Worm (Caenorhabditis elegans): ENCODE results near the gene ccf-1.

ce11 chrIII:11900022-11900421 is 20.0 kb downstream of the ccf-1 start:
- TF ChIP-seq ceh-16 (tag; optimal IDR thresholded peaks at IDR 0.05), result no peak
- no peak for TF ChIP-seq alr-1 (tag; optimal IDR thresholded peaks at IDR 0.05)
- TF ChIP-seq mdl-1 (tag; optimal IDR thresholded peaks at IDR 0.05), result no peak
